Worm (Caenorhabditis elegans): ENCODE results near the gene Y53F4B.51.

DNA sequence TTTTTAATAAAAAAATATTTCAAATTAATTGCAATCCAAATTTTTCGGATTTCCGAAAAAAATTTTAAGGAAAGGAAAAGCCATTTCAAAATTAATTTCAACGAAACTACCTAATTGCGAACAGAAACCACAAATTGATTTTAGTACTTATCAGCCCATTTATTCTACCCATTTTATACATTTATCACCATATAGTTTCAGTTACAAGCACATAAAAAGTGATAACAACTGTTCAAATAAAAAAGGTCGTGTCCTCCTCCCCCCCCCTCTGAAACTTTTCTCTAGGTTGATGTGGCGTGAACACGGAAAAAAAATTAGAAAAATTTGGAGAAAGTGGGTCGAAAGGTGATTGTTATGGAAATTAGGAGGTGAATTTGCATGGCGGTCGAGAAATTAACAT, 49.4 kb downstream of the Y53F4B.51 start:
- no peak for TF ChIP-seq ama-1 (optimal IDR thresholded peaks at IDR 0.05)
- no peak for TF ChIP-seq flt-1 (GFP tag; IDR thresholded peaks at IDR 0.05)
- no peak for TF ChIP-seq tbx-37 (GFP tag; conservative IDR thresholded peaks at IDR 0.05)
- no peak for TF ChIP-seq hmg-4 (GFP tag; optimal IDR thresholded peaks at IDR 0.05)
- no peak for TF ChIP-seq B0310.2 (tag; optimal IDR thresholded peaks at IDR 0.05)
- TF ChIP-seq F13C5.2 (tag; optimal IDR thresholded peaks at IDR 0.05), result no peak
- no peak for TF ChIP-seq tra-4 (tag; optimal IDR thresholded peaks at IDR 0.05)
- no peak for TF ChIP-seq hnd-1 (tag; optimal IDR thresholded peaks at IDR 0.05)
- no peak for TF ChIP-seq pes-1 (GFP tag; IDR thresholded peaks at IDR 0.05)
- no peak for TF ChIP-seq sea-1 (GFP tag; conservative IDR thresholded peaks at IDR 0.05)
